Worm (Caenorhabditis elegans): Measurements from ENCODE around the gene D2007.2.

DNA sequence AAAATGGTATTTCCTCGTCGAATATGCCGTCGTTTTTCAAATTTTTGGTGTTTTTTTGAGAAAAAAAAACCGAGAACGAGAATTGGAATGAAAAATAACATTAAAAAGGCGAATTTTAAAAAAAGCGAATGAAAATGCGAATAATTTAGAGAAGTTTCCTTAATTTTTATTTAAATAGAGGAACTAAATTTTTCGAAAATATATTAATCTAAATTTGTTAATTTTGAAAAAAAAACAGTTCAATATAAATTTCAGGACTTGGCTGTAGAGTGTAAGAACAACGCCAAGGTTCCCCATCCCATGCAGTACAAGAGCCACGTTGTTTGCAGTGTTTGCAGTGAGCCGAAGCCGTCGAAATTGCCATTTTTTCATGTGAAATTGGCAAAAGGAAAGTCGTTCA lies 41.7 kb downstream of the D2007.2 start, which contains the start of gene C50C3.19:
- TF ChIP-seq tbx-37 (GFP tag; conservative IDR thresholded peaks at IDR 0.05) (no peak), ama-1 (optimal IDR thresholded peaks at IDR 0.05) (no peak), tra-4 (tag; optimal IDR thresholded peaks at IDR 0.05) (no peak), pes-1 (GFP tag; IDR thresholded peaks at IDR 0.05) (no peak), hmbx-1 (tag; optimal IDR thresholded peaks at IDR 0.05) (no peak), tbx-11 (GFP tag; IDR thresholded peaks at IDR 0.05) (no peak), ets-7 (tag; optimal IDR thresholded peaks at IDR 0.05) (no peak), hmg-4 (GFP tag; optimal IDR thresholded peaks at IDR 0.05) (no peak), B0310.2 (tag; optimal IDR thresholded peaks at IDR 0.05) (no peak), sea-1 (GFP tag; conservative IDR thresholded peaks at IDR 0.05) (no peak), ceh-13 (GFP tag; optimal IDR thresholded peaks at IDR 0.05) (no peak), ceh-36 (tag; optimal IDR thresholded peaks at IDR 0.05) (no peak)
